Fruit fly (Drosophila melanogaster) whole organism, embryonic: ENCODE measurements around the gene gish.

Experiments used
- Aef1 ChIP-seq: fragments of 200-800 bp; sonication (Bioruptor generic); IDR thresholded peaks from 3 replicates; pipeline ENCODE4 v1.3.6; 2022; ENCODE audit warnings: missing biosample characterization, missing genetic modification characterization
- CG10321 ChIP-seq: fragments of 200-800 bp; sonication (Bioruptor generic); IDR thresholded peaks from 2 replicates; pipeline ENCODE4 v1.3.6; 2022; ENCODE audit warnings: missing biosample characterization, missing genetic modification characterization
- CG10462 ChIP-seq: fragments of 200-800 bp; sonication (Bioruptor generic); optimal IDR thresholded peaks from 2 replicates; lab custom pipeline; 2016; ENCODE audit warnings: missing biosample characterization, missing genetic modification characterization
- CG10959 ChIP-seq: fragments of 200-800 bp; sonication (Bioruptor generic); IDR thresholded peaks from 2 replicates; pipeline ENCODE4 v1.3.6; 2022; ENCODE audit warnings: missing biosample characterization, missing genetic modification characterization
- CG13775 ChIP-seq: fragments of 200-800 bp; sonication (Bioruptor generic); optimal IDR thresholded peaks from 3 replicates; lab custom pipeline; 2017; ENCODE audit warnings: missing biosample characterization, mild to moderate bottlenecking, missing genetic modification characterization
- CG14014 ChIP-seq: fragments of 200-800 bp; sonication (Bioruptor generic); IDR thresholded peaks from 2 replicates; pipeline ENCODE4 v1.3.6; 2022; ENCODE audit warnings: missing biosample characterization, missing genetic modification characterization
- CG14965 ChIP-seq: fragments of 200-800 bp; sonication (Bioruptor generic); optimal IDR thresholded peaks from 2 replicates; lab custom pipeline; 2016; ENCODE audit warnings: missing biosample characterization, missing genetic modification characterization, borderline replicate concordance
- CG1602 ChIP-seq: fragments of 200-800 bp; sonication (Bioruptor generic); optimal IDR thresholded peaks from 3 replicates; lab custom pipeline; 2016; ENCODE audit warnings: missing biosample characterization, missing genetic modification characterization
- CG1603 ChIP-seq: fragments of 200-800 bp; sonication (Bioruptor generic); optimal IDR thresholded peaks from 2 replicates; lab custom pipeline; 2019; ENCODE audit warnings: missing biosample characterization, mild to moderate bottlenecking, missing genetic modification characterization, moderate library complexity
- CG16813 ChIP-seq: fragments of 200-800 bp; sonication (Bioruptor generic); IDR thresholded peaks from 3 replicates; pipeline ENCODE4 v1.3.6; 2022; ENCODE audit warnings: missing biosample characterization, missing genetic modification characterization; ENCODE audit not compliant: partially characterized antibody
- CG17186 ChIP-seq: fragments of 200-800 bp; sonication (Bioruptor generic); optimal IDR thresholded peaks from 3 replicates; lab custom pipeline; 2017; ENCODE audit warnings: missing biosample characterization, missing genetic modification reagents, missing genetic modification characterization
- CG17612 ChIP-seq: fragments of 200-800 bp; sonication (Bioruptor generic); IDR thresholded peaks from 2 replicates; pipeline ENCODE4 v1.3.6; 2022; ENCODE audit warnings: missing biosample characterization, missing genetic modification characterization
- CG18599 ChIP-seq: fragments of 200-800 bp; sonication (Bioruptor generic); optimal IDR thresholded peaks from 3 replicates; lab custom pipeline; 2017; ENCODE audit warnings: missing biosample characterization, missing genetic modification characterization, mild to moderate bottlenecking, moderate library complexity, missing genetic modification reagents
- CG2116 ChIP-seq: fragments of 200-800 bp; sonication (Bioruptor generic); optimal IDR thresholded peaks from 3 replicates; lab custom pipeline; 2018; ENCODE audit warnings: missing biosample characterization, mild to moderate bottlenecking, missing genetic modification characterization
- CG2129 ChIP-seq: fragments of 200-800 bp; sonication (Bioruptor generic); IDR thresholded peaks from 2 replicates; pipeline ENCODE4 v1.3.6; 2022; ENCODE audit warnings: missing biosample characterization, missing genetic modification characterization; ENCODE audit not compliant: partially characterized antibody
- CG2202 ChIP-seq: fragments of 200-800 bp; sonication (Bioruptor generic); optimal IDR thresholded peaks from 2 replicates; lab custom pipeline; 2018; ENCODE audit warnings: missing biosample characterization, mild to moderate bottlenecking, missing genetic modification characterization
- CG31224 ChIP-seq: fragments of 200-800 bp; sonication (Bioruptor generic); IDR thresholded peaks from 2 replicates; pipeline ENCODE4 v1.3.6; 2022; ENCODE audit warnings: missing biosample characterization, missing genetic modification characterization
- CG3281 ChIP-seq: fragments of 200-800 bp; sonication (Bioruptor generic); optimal IDR thresholded peaks from 3 replicates; lab custom pipeline; 2017; ENCODE audit warnings: missing biosample characterization, mild to moderate bottlenecking, missing genetic modification characterization
- CG34224 ChIP-seq: fragments of 200-800 bp; sonication (Bioruptor generic); IDR thresholded peaks from 3 replicates; pipeline ENCODE4 v1.3.6; 2022; ENCODE audit warnings: missing biosample characterization, missing genetic modification characterization; ENCODE audit not compliant: partially characterized antibody
- CG3726 ChIP-seq: fragments of 200-800 bp; sonication (Bioruptor generic); IDR thresholded peaks from 3 replicates; pipeline ENCODE4, ENCODE4 v1.3.6; 2022; ENCODE audit warnings: missing biosample characterization, missing genetic modification characterization
- CG43689 ChIP-seq: fragments of 200-800 bp; sonication (Bioruptor generic); IDR thresholded peaks from 2 replicates; pipeline ENCODE4 v1.3.6; 2022; ENCODE audit warnings: missing biosample characterization, missing genetic modification characterization
- CG5245 ChIP-seq: fragments of 200-800 bp; sonication (Bioruptor generic); optimal IDR thresholded peaks from 3 replicates; lab custom pipeline; 2016; ENCODE audit warnings: missing biosample characterization, missing genetic modification characterization
- CG6175 ChIP-seq: fragments of 200-800 bp; sonication (Bioruptor generic); IDR thresholded peaks from 3 replicates; pipeline ENCODE4 v1.3.6; 2022; ENCODE audit warnings: missing biosample characterization, missing genetic modification characterization
- CG6689 ChIP-seq: fragments of 200-800 bp; sonication (Bioruptor generic); IDR thresholded peaks from 2 replicates; pipeline ENCODE4 v1.3.6; 2022; ENCODE audit warnings: missing biosample characterization, missing genetic modification characterization
- CG6765 ChIP-seq: fragments of 200-800 bp; sonication (Bioruptor generic); optimal IDR thresholded peaks from 3 replicates; lab custom pipeline; 2017; ENCODE audit warnings: missing biosample characterization, mild to moderate bottlenecking, missing genetic modification characterization
- CG7357 ChIP-seq: fragments of 200-800 bp; sonication (Bioruptor generic); IDR thresholded peaks from 3 replicates; pipeline ENCODE4 v1.3.6; 2022; ENCODE audit warnings: missing biosample characterization, missing genetic modification characterization
- CG9437 ChIP-seq: fragments of 200-800 bp; sonication (Bioruptor generic); optimal IDR thresholded peaks from 2 replicates; lab custom pipeline; 2018; ENCODE audit warnings: missing biosample characterization, mild to moderate bottlenecking, missing genetic modification characterization
- CG9609 ChIP-seq: fragments of 200-800 bp; sonication (Bioruptor generic); optimal IDR thresholded peaks from 3 replicates; lab custom pipeline; 2016; ENCODE audit warnings: missing biosample characterization, missing genetic modification characterization
- CG9817 ChIP-seq: fragments of 200-800 bp; sonication (Bioruptor generic); optimal IDR thresholded peaks from 2 replicates; lab custom pipeline; 2018; ENCODE audit warnings: missing biosample characterization, mild to moderate bottlenecking, missing genetic modification characterization, moderate library complexity
- Dip3 ChIP-seq: fragments of 200-800 bp; sonication (Bioruptor generic); optimal IDR thresholded peaks from 3 replicates; lab custom pipeline; 2016; ENCODE audit warnings: missing biosample characterization, missing genetic modification characterization
- E2f2 ChIP-seq: fragments of 200-800 bp; sonication (Bioruptor generic); IDR thresholded peaks from 2 replicates; pipeline ENCODE4 v1.3.6; 2022; ENCODE audit warnings: missing biosample characterization, missing genetic modification characterization
- HLHmδ ChIP-seq: fragments of 200-800 bp; sonication (Bioruptor generic); optimal IDR thresholded peaks from 2 replicates; lab custom pipeline; 2018; ENCODE audit warnings: missing biosample characterization, mild to moderate bottlenecking, missing genetic modification characterization, moderate library complexity
- Hsf ChIP-seq: fragments of 200-800 bp; sonication (Bioruptor generic); optimal IDR thresholded peaks from 3 replicates; lab custom pipeline; 2016; ENCODE audit warnings: missing biosample characterization, missing genetic modification characterization
- MESR4 ChIP-seq: fragments of 200-800 bp; sonication (Bioruptor generic); optimal IDR thresholded peaks from 2 replicates; lab custom pipeline; 2018; ENCODE audit warnings: missing biosample characterization, mild to moderate bottlenecking, missing genetic modification characterization, moderate library complexity
- Scr ChIP-seq: fragments of 200-800 bp; sonication (Bioruptor generic); IDR thresholded peaks from 2 replicates; pipeline ENCODE4 v1.3.6; 2022; ENCODE audit warnings: missing biosample characterization, missing genetic modification characterization; ENCODE audit not compliant: partially characterized antibody
- Sry-δ ChIP-seq: fragments of 200-800 bp; sonication (Bioruptor generic); optimal IDR thresholded peaks from 2 replicates; lab custom pipeline; 2016; ENCODE audit warnings: missing biosample characterization, missing genetic modification characterization
- Usf ChIP-seq: fragments of 200-800 bp; sonication (Bioruptor generic); optimal IDR thresholded peaks from 2 replicates; lab custom pipeline; 2017; ENCODE audit warnings: missing genotype, missing biosample characterization, missing genetic modification characterization
- ase ChIP-seq: fragments of 200-800 bp; sonication (Bioruptor generic); IDR thresholded peaks from 3 replicates; pipeline ENCODE4 v1.3.6; 2022; ENCODE audit warnings: missing biosample characterization, missing genetic modification characterization
- ato ChIP-seq: fragments of 200-800 bp; sonication (Bioruptor generic); IDR thresholded peaks from 2 replicates; pipeline ENCODE4 v1.3.6; 2022; ENCODE audit warnings: missing biosample characterization, missing genetic modification characterization; ENCODE audit not compliant: partially characterized antibody
- crc ChIP-seq: fragments of 200-800 bp; sonication (Bioruptor generic); optimal IDR thresholded peaks from 2 replicates; lab custom pipeline; 2016; ENCODE audit warnings: missing biosample characterization, missing genetic modification characterization
- dm ChIP-seq: fragments of 200-800 bp; sonication (Bioruptor generic); optimal IDR thresholded peaks from 3 replicates; lab custom pipeline; 2016; ENCODE audit warnings: missing biosample characterization, missing genetic modification characterization
- en ChIP-seq: fragments of 200-800 bp; sonication (Bioruptor generic); optimal IDR thresholded peaks from 2 replicates; lab custom pipeline; 2016; ENCODE audit warnings: missing biosample characterization, missing genetic modification characterization
- fru ChIP-seq: fragments of >200 bp; optimal IDR thresholded peaks from 2 replicates; lab custom pipeline; 2017
- gce ChIP-seq: fragments of 200-800 bp; sonication (Bioruptor generic); IDR thresholded peaks from 3 replicates; pipeline ENCODE4 v1.3.6; 2022; ENCODE audit warnings: missing biosample characterization, missing genetic modification characterization
- hb ChIP-seq: fragments of 200-800 bp; sonication (Bioruptor generic); IDR thresholded peaks from 3 replicates; pipeline ENCODE4 v1.3.6; 2022; ENCODE audit warnings: missing biosample characterization, missing genetic modification characterization; ENCODE audit not compliant: partially characterized antibody
- nerfin-1 ChIP-seq: fragments of 200-800 bp; sonication (Bioruptor generic); optimal IDR thresholded peaks from 3 replicates; lab custom pipeline; 2019; ENCODE audit warnings: missing biosample characterization, mild to moderate bottlenecking, missing genetic modification characterization, moderate library complexity
- nmo ChIP-seq: fragments of 200-800 bp; sonication (Bioruptor generic); optimal IDR thresholded peaks from 2 replicates; lab custom pipeline; 2018; ENCODE audit warnings: missing biosample characterization, mild to moderate bottlenecking, missing genetic modification characterization, moderate library complexity
- sisA ChIP-seq: fragments of 200-800 bp; sonication (Bioruptor generic); IDR thresholded peaks from 2 replicates; pipeline ENCODE4 v1.3.6; 2022; ENCODE audit warnings: missing biosample characterization, missing genetic modification characterization
- slou ChIP-seq: fragments of 200-800 bp; sonication (Bioruptor generic); optimal IDR thresholded peaks from 3 replicates; lab custom pipeline; 2016; ENCODE audit warnings: missing biosample characterization, missing genetic modification characterization
- tap ChIP-seq: fragments of 200-800 bp; optimal IDR thresholded peaks from 3 replicates; lab custom pipeline; 2019; ENCODE audit warnings: missing biosample characterization, mild to moderate bottlenecking, missing genetic modification characterization, moderate library complexity

The gish gene

DNA sequence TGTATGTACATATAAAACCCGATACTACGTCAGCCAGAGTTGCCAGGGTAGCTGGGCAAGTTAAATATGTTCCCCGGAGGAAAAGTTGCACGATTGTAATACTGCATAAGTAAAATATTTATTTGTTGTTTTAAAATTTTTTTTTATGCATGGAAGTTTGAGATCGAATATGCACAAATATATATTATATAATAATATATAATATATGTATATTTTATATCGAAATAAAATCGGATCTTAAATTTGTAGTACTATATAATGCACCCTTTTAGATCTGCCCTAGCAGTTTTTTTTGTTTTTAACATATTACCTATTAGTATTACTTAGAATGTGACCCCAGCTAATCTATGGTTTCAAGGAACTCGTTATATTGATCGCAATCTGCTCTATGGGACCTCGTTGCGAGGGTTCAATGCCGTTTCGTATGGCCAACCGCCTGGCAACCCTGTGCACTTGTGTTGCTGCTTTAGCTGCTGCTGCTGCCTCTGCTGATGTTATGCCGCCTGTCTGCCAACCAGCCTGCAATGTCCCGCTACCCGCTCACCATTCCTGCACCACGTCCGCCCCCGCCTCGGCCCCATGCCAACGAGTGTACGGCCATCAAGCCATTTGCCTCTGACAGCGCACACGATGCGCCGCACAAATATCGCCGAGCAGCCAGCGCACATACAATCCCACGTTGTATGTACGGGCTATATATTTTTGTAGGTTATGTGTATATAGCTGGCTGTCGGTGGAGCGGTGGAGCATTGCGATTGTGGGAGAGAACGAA, 36.1 kb upstream of the gish start (continued):
- TF ChIP-seq hb (GFP tag; lab: Robert Waterston, UW) = no peak
- no peak for TF ChIP-seq CG3726 (GFP tag; lab: Robert Waterston, UW)
- no peak for TF ChIP-seq MESR4 (GFP tag; lab: Kevin White, UChicago)
- peak; percentile 87 for TF ChIP-seq dm (GFP tag; lab: Kevin White, UChicago)
- TF ChIP-seq CG2116 (GFP tag; lab: Kevin White, UChicago) = peak; percentile 63
- peak; percentile 86 for TF ChIP-seq nerfin-1
- peak; percentile 93 for TF ChIP-seq CG18599
- TF ChIP-seq crc (GFP tag; lab: Kevin White, UChicago) = no peak
- peak; percentile 69 for TF ChIP-seq CG1603 (tag; lab: Kevin White, UChicago)
- no peak for TF ChIP-seq CG10321 (GFP tag; lab: Robert Waterston, UW)
- no peak for TF ChIP-seq CG17612 (GFP tag; lab: Robert Waterston, UW)
- TF ChIP-seq slou (GFP tag; lab: Kevin White, UChicago) = peak; percentile 58
- TF ChIP-seq CG9609 (GFP tag; lab: Kevin White, UChicago) = peak; percentile 61
- TF ChIP-seq en (GFP tag; lab: Kevin White, UChicago) = no peak
- peak; percentile 60 for TF ChIP-seq tap
- peak; percentile 76 for TF ChIP-seq CG2202 (tag; lab: Kevin White, UChicago)
- no peak for TF ChIP-seq CG34224 (GFP tag; lab: Robert Waterston, UW)
- peak; percentile 59 for TF ChIP-seq Hsf (GFP tag; lab: Kevin White, UChicago)
- TF ChIP-seq CG31224 (GFP tag; lab: Robert Waterston, UW) = no peak
- no peak for TF ChIP-seq fru
- TF ChIP-seq CG16813 = no peak
- peak; percentile 85 for TF ChIP-seq CG1602 (GFP tag; lab: Kevin White, UChicago)
- TF ChIP-seq gce (GFP tag; lab: Robert Waterston, UW) = no peak
- peak; percentile 77 for TF ChIP-seq CG10462
- TF ChIP-seq E2f2 = no peak
- peak; percentile 83 for TF ChIP-seq CG9817 (tag; lab: Kevin White, UChicago)
- TF ChIP-seq ato (GFP tag; lab: Robert Waterston, UW) = no peak
- peak; percentile 72; the same call in 2 of the 3 replicates for TF ChIP-seq CG7357 (GFP tag; lab: Robert Waterston, UW)
- no peak for TF ChIP-seq Sry-δ (GFP tag; lab: Kevin White, UChicago)
- TF ChIP-seq CG6765 = peak; percentile 94
- TF ChIP-seq sisA (GFP tag; lab: Robert Waterston, UW) = no peak
- TF ChIP-seq Scr (GFP tag; lab: Robert Waterston, UW) = no peak
- TF ChIP-seq CG6689 (GFP tag; lab: Robert Waterston, UW) = no peak
- peak; percentile 88 for TF ChIP-seq HLHmδ (GFP tag; lab: Kevin White, UChicago)
- no peak for TF ChIP-seq CG10959
- TF ChIP-seq Aef1 (GFP tag; lab: Robert Waterston, UW) = no peak
- no peak for TF ChIP-seq ase (GFP tag; lab: Robert Waterston, UW)
- TF ChIP-seq CG2129 (GFP tag; lab: Robert Waterston, UW) = no peak
- no peak for TF ChIP-seq CG14965 (GFP tag; lab: Kevin White, UChicago)
- peak; percentile 54 for TF ChIP-seq Dip3
- peak; percentile 97 for TF ChIP-seq Usf
- no peak for TF ChIP-seq CG6175 (GFP tag; lab: Robert Waterston, UW)
- TF ChIP-seq CG43689 (GFP tag; lab: Robert Waterston, UW) = no peak
- peak; percentile 27 for TF ChIP-seq CG5245 (GFP tag; lab: Kevin White, UChicago)
- TF ChIP-seq CG3281 (GFP tag; lab: Kevin White, UChicago) = peak; percentile 95
- peak; percentile 97 for TF ChIP-seq CG13775 (GFP tag; lab: Kevin White, UChicago)
- peak; percentile 98 for TF ChIP-seq nmo (GFP tag; lab: Kevin White, UChicago)
- TF ChIP-seq CG14014 (GFP tag; lab: Robert Waterston, UW) = no peak
- TF ChIP-seq CG9437 (GFP tag; lab: Kevin White, UChicago) = peak; percentile 95
- no peak for TF ChIP-seq CG17186
